Comparison of ENCODE assay signal across 4 fruit fly cellular contexts in genomic region chr2L:3440322-3440721, dm6.
TF ChIP-seq lines count a peak whose summit lies in the region.

No protein-coding gene starts in this region.

- peak; percentile 8 for TF ChIP-seq CTCF in whole organism, embryonic (GFP tag; optimal IDR thresholded peaks at IDR 0.05; lab: Kevin White, UChicago)

TF ChIP-seq in whole organism, embryonic, 481 proteins besides CTCF, POLR2A, EP300 and RAD21 (continues in another document):
- TF ChIP-seq CG8089 (GFP tag; optimal IDR thresholded peaks at IDR 0.05; lab: Kevin White, UChicago) (peak; percentile 71), CG33557 (GFP tag; optimal IDR thresholded peaks at IDR 0.05; lab: Kevin White, UChicago) (no peak), CG6254 (GFP tag; optimal IDR thresholded peaks at IDR 0.05; lab: Kevin White, UChicago) (peak; percentile 65), CG10321 (GFP tag; IDR thresholded peaks at IDR 0.05; lab: Robert Waterston, UW) (peak; percentile 49; the same call in 1 of the 2 replicates), CG12236 (GFP tag; optimal IDR thresholded peaks at IDR 0.05; lab: Kevin White, UChicago) (no peak), CG2875 (GFP tag; optimal IDR thresholded peaks at IDR 0.05; lab: Kevin White, UChicago) (peak; percentile 54), slou (GFP tag; optimal IDR thresholded peaks at IDR 0.05; lab: Kevin White, UChicago) (no peak), wdn (GFP tag; IDR thresholded peaks at IDR 0.05; lab: Robert Waterston, UW) (peak; percentile 24; the same call in 1 of the 2 replicates), Hmx (GFP tag; optimal IDR thresholded peaks at IDR 0.05; lab: Kevin White, UChicago) (no peak), salm (tag; optimal IDR thresholded peaks at IDR 0.05; lab: Kevin White, UChicago) (peak; percentile 25), ems (GFP tag; optimal IDR thresholded peaks at IDR 0.05; lab: Kevin White, UChicago) (peak; percentile 24), HHEX (GFP tag; optimal IDR thresholded peaks at IDR 0.05; lab: Kevin White, UChicago) (peak; percentile 76), Jarid2 (GFP tag; optimal IDR thresholded peaks at IDR 0.05; lab: Kevin White, UChicago) (peak; percentile 21), CG4820 (GFP tag; optimal IDR thresholded peaks at IDR 0.05; lab: Kevin White, UChicago) (peak; percentile 52), CG13624 (GFP tag; optimal IDR thresholded peaks at IDR 0.05; lab: Kevin White, UChicago) (no peak), Max (GFP tag; optimal IDR thresholded peaks at IDR 0.05; lab: Kevin White, UChicago) (no peak), CG4404 (GFP tag; IDR thresholded peaks at IDR 0.05; lab: Robert Waterston, UW) (peak; percentile 33; the same call in 1 of the 2 replicates), CHES-1-like (GFP tag; optimal IDR thresholded peaks at IDR 0.05; lab: Kevin White, UChicago) (peak; percentile 46), CrebB (tag; optimal IDR thresholded peaks at IDR 0.05; lab: Kevin White, UChicago) (peak; percentile 45), nom (GFP tag; optimal IDR thresholded peaks at IDR 0.05; lab: Kevin White, UChicago) (no peak), Optix (GFP tag; IDR thresholded peaks at IDR 0.05; lab: Robert Waterston, UW) (peak; percentile 76; the same call in 2 of the 3 replicates), Meics (GFP tag; optimal IDR thresholded peaks at IDR 0.05; lab: Kevin White, UChicago) (peak; percentile 62)

TF ChIP-seq in whole organism, prepupa, 60 proteins besides CTCF, POLR2A, EP300 and RAD21 (continues in another document):
- TF ChIP-seq spab (GFP tag; optimal IDR thresholded peaks at IDR 0.05; lab: Kevin White, UChicago) (peak; percentile 60), CG15336 (GFP tag; IDR thresholded peaks at IDR 0.05; lab: Robert Waterston, UW) (peak; percentile 83), CG8319 (GFP tag; optimal IDR thresholded peaks at IDR 0.05; lab: Kevin White, UChicago) (peak; percentile 58), esn (GFP tag; optimal IDR thresholded peaks at IDR 0.05; lab: Kevin White, UChicago) (peak; percentile 63), Eip93F (GFP tag; optimal IDR thresholded peaks at IDR 0.05; lab: Kevin White, UChicago) (no peak), ss (GFP tag; optimal IDR thresholded peaks at IDR 0.05; lab: Kevin White, UChicago) (no peak), CG1621 (tag; optimal IDR thresholded peaks at IDR 0.05; lab: Kevin White, UChicago) (peak; percentile 7), OdsH (GFP tag; optimal IDR thresholded peaks at IDR 0.05; lab: Kevin White, UChicago) (peak; percentile 83), Hr38 (GFP tag; optimal IDR thresholded peaks at IDR 0.05; lab: Kevin White, UChicago) (peak; percentile 41), CG32006 (GFP tag; optimal IDR thresholded peaks at IDR 0.05; lab: Kevin White, UChicago) (peak; percentile 70), svp (GFP tag; lab: Kevin White, UChicago) (peak; percentile 45), CG16779 (tag; optimal IDR thresholded peaks at IDR 0.05; lab: Kevin White, UChicago) (no peak), CG9139 (GFP tag; optimal IDR thresholded peaks at IDR 0.05; lab: Kevin White, UChicago) (no peak), CG4318 (GFP tag; optimal IDR thresholded peaks at IDR 0.05; lab: Kevin White, UChicago) (peak; percentile 33), Lpt (GFP tag; optimal IDR thresholded peaks at IDR 0.05; lab: Kevin White, UChicago) (peak; percentile 27), CG31627 (GFP tag; optimal IDR thresholded peaks at IDR 0.05; lab: Kevin White, UChicago) (peak; percentile 41), CG11762 (GFP tag; optimal IDR thresholded peaks at IDR 0.05; lab: Kevin White, UChicago; ENCODE audit: insufficient read depth) (peak; percentile 70), Ets96B (tag; optimal IDR thresholded peaks at IDR 0.05; lab: Kevin White, UChicago) (peak; percentile 11), CG3919 (GFP tag; optimal IDR thresholded peaks at IDR 0.05; lab: Kevin White, UChicago) (peak; percentile 25), vri (GFP tag; optimal IDR thresholded peaks at IDR 0.05; lab: Kevin White, UChicago) (peak; percentile 23), CG8119 (GFP tag; IDR thresholded peaks at IDR 0.05; lab: Robert Waterston, UW) (peak; percentile 90), Eip75B (GFP tag; optimal IDR thresholded peaks at IDR 0.05; lab: Kevin White, UChicago) (no peak), CG10669 (GFP tag; optimal IDR thresholded peaks at IDR 0.05; lab: Kevin White, UChicago) (peak; percentile 49), topi (GFP tag; optimal IDR thresholded peaks at IDR 0.05; lab: Kevin White, UChicago) (no peak)

TF ChIP-seq in whole organism, pupa, 21 proteins besides CTCF, POLR2A, EP300 and RAD21:
- TF ChIP-seq CG9948 (tag; optimal IDR thresholded peaks at IDR 0.05; lab: Kevin White, UChicago), result peak; percentile 52
- peak; percentile 63 for TF ChIP-seq CG17806 (tag; optimal IDR thresholded peaks at IDR 0.05; lab: Kevin White, UChicago)
- TF ChIP-seq gl (tag; optimal IDR thresholded peaks at IDR 0.05; lab: Kevin White, UChicago), result peak; percentile 60
- peak; percentile 92 for TF ChIP-seq CG32121 (GFP tag; IDR thresholded peaks at IDR 0.05; lab: Robert Waterston, UW)
- peak; percentile 82 for TF ChIP-seq CG12605 (GFP tag; IDR thresholded peaks at IDR 0.05; lab: Robert Waterston, UW)
- peak; percentile 62 for TF ChIP-seq CG8159 (tag; optimal IDR thresholded peaks at IDR 0.05; lab: Kevin White, UChicago)
- TF ChIP-seq CG8301 (tag; optimal IDR thresholded peaks at IDR 0.05; lab: Kevin White, UChicago), result peak; percentile 76
- TF ChIP-seq Pif1B (GFP tag; optimal IDR thresholded peaks at IDR 0.05; lab: Kevin White, UChicago), result no peak
- no peak for TF ChIP-seq D1 (tag; optimal IDR thresholded peaks at IDR 0.05; lab: Kevin White, UChicago)
- TF ChIP-seq CG14655 (GFP tag; optimal IDR thresholded peaks at IDR 0.05; lab: Kevin White, UChicago), result peak; percentile 80
- no peak for TF ChIP-seq EcR (GFP tag; optimal IDR thresholded peaks at IDR 0.05; lab: Kevin White, UChicago)
- TF ChIP-seq CG13204 (GFP tag; optimal IDR thresholded peaks at IDR 0.05; lab: Kevin White, UChicago), result peak; percentile 25
- TF ChIP-seq fd96Ca (GFP tag; IDR thresholded peaks at IDR 0.05; lab: Robert Waterston, UW), result peak; percentile 93
- TF ChIP-seq rn (GFP tag; IDR thresholded peaks at IDR 0.05; lab: Robert Waterston, UW), result peak; percentile 83
- peak; percentile 92 for TF ChIP-seq Ets98B (GFP tag; IDR thresholded peaks at IDR 0.05; lab: Robert Waterston, UW)
- no peak for TF ChIP-seq Pif1A (GFP tag; optimal IDR thresholded peaks at IDR 0.05; lab: Kevin White, UChicago)
- peak; percentile 90 for TF ChIP-seq CG4496 (GFP tag; IDR thresholded peaks at IDR 0.05; lab: Robert Waterston, UW)
- TF ChIP-seq CG15710 (tag; optimal IDR thresholded peaks at IDR 0.05; lab: Kevin White, UChicago), result peak; percentile 60
- no peak for TF ChIP-seq Snoo (tag; optimal IDR thresholded peaks at IDR 0.05; lab: Kevin White, UChicago)
- TF ChIP-seq CG34367 (tag; optimal IDR thresholded peaks at IDR 0.05; lab: Kevin White, UChicago), result no peak
- TF ChIP-seq CG10348 (GFP tag; IDR thresholded peaks at IDR 0.05; lab: Robert Waterston, UW), result peak; percentile 24; the same call in 1 of the 2 replicates
TF ChIP-seq in whole organism, pupa: peak in this region for 15.

TF ChIP-seq in whole organism, wandering third instar larva, 38 proteins besides CTCF, POLR2A, EP300 and RAD21:
- no peak for TF ChIP-seq GATAd (GFP tag; optimal IDR thresholded peaks at IDR 0.05; lab: Kevin White, UChicago)
- no peak for TF ChIP-seq Rel (GFP tag; optimal IDR thresholded peaks at IDR 0.05; lab: Kevin White, UChicago)
- TF ChIP-seq Rel (tag; optimal IDR thresholded peaks at IDR 0.05; lab: Kevin White, UChicago), result no peak
- TF ChIP-seq Myc (optimal IDR thresholded peaks at IDR 0.05; lab: Kevin White, UChicago), result no peak
- TF ChIP-seq dmrt93B (GFP tag; optimal IDR thresholded peaks at IDR 0.05; lab: Kevin White, UChicago), result peak; percentile 19
- no peak for TF ChIP-seq dl (GFP tag; optimal IDR thresholded peaks at IDR 0.05; lab: Kevin White, UChicago; ENCODE audit: insufficient read depth in 1 of 2, partially characterized antibody in 2 of 2)
- TF ChIP-seq Sp1 (GFP tag; optimal IDR thresholded peaks at IDR 0.05; lab: Kevin White, UChicago), result peak; percentile 23
- TF ChIP-seq CG32264 (GFP tag; optimal IDR thresholded peaks at IDR 0.05; lab: Kevin White, UChicago), result no peak
- no peak for TF ChIP-seq h (GFP tag; optimal IDR thresholded peaks at IDR 0.05; lab: Kevin White, UChicago)
- TF ChIP-seq br (GFP tag; optimal IDR thresholded peaks at IDR 0.05; lab: Kevin White, UChicago), result peak; percentile 46
- TF ChIP-seq rgr (GFP tag; optimal IDR thresholded peaks at IDR 0.05; lab: Kevin White, UChicago), result no peak
- no peak for TF ChIP-seq dsf (GFP tag; optimal IDR thresholded peaks at IDR 0.05; lab: Kevin White, UChicago; ENCODE audit: borderline replicate concordance)
- TF ChIP-seq sv (GFP tag; optimal IDR thresholded peaks at IDR 0.05; lab: Kevin White, UChicago), result no peak
- TF ChIP-seq CrebA (GFP tag; optimal IDR thresholded peaks at IDR 0.05; lab: Kevin White, UChicago; ENCODE audit: borderline replicate concordance), result no peak
- peak; percentile 62 for TF ChIP-seq OdsH (GFP tag; optimal IDR thresholded peaks at IDR 0.05; lab: Kevin White, UChicago)
- TF ChIP-seq Hnf4 (GFP tag; optimal IDR thresholded peaks at IDR 0.05; lab: Kevin White, UChicago), result peak; percentile 47
- no peak for TF ChIP-seq CG9705 (GFP tag; optimal IDR thresholded peaks at IDR 0.05; lab: Kevin White, UChicago)
- no peak for TF ChIP-seq Dfd (GFP tag; optimal IDR thresholded peaks at IDR 0.05; lab: Kevin White, UChicago)
- peak; percentile 40 for TF ChIP-seq HLH106 (tag; optimal IDR thresholded peaks at IDR 0.05; lab: Kevin White, UChicago)
- TF ChIP-seq pan (optimal IDR thresholded peaks at IDR 0.05; lab: Kevin White, UChicago), result no peak
- no peak for TF ChIP-seq Jra (GFP tag; optimal IDR thresholded peaks at IDR 0.05; lab: Kevin White, UChicago)
- TF ChIP-seq psq (GFP tag; optimal IDR thresholded peaks at IDR 0.05; lab: Kevin White, UChicago), result peak; percentile 23
- no peak for TF ChIP-seq foxo (GFP tag; optimal IDR thresholded peaks at IDR 0.05; lab: Kevin White, UChicago)
- TF ChIP-seq sage (GFP tag; optimal IDR thresholded peaks at IDR 0.05; lab: Kevin White, UChicago), result no peak
- no peak for TF ChIP-seq jim (GFP tag; optimal IDR thresholded peaks at IDR 0.05; lab: Kevin White, UChicago)
- no peak for TF ChIP-seq N (GFP tag; optimal IDR thresholded peaks at IDR 0.05; lab: Kevin White, UChicago)
- TF ChIP-seq fru (GFP tag; optimal IDR thresholded peaks at IDR 0.05; lab: Kevin White, UChicago), result no peak
- no peak for TF ChIP-seq Dif (GFP tag; optimal IDR thresholded peaks at IDR 0.05; lab: Kevin White, UChicago; ENCODE audit: partially characterized antibody)
TF ChIP-seq in whole organism, wandering third instar larva: peak in this region for 7.

Comparison
In these comparisons a context has a peak if more than half of its experiments do, and no peak if none do; other contexts are left out.
1. Of the 7 proteins assayed by ChIP-seq in both whole organism, embryonic and whole organism, prepupa: peak only in whole organism, embryonic: Blimp-1 and CG16779; only in whole organism, prepupa: Hr39 and Lpt; in both: Gug and Sox102F; in neither: 1.